Worm (Caenorhabditis elegans) whole organism, mixed stage, embryonic: ENCODE data around the gene T22F3.11.

ENCODE experiments used
- blmp-1 ChIP-seq: fragments of 150-350 bp; optimal IDR thresholded peaks from 2 replicates; lab custom pipeline; 2014; ENCODE audit warnings: missing biosample characterization, missing genetic modification characterization
- flh-1 ChIP-seq: fragments of 200-800 bp; sonication (Bioruptor generic); optimal IDR thresholded peaks from 2 replicates; lab custom pipeline; 2018; ENCODE audit warnings: mild to moderate bottlenecking, missing genetic modification characterization, moderate library complexity, missing compliant biosample characterization
- hlh-1 ChIP-seq: fragments of 150-350 bp; optimal IDR thresholded peaks from 2 replicates; lab custom pipeline; 2014; ENCODE audit warnings: missing biosample characterization, missing genetic modification reagents, missing genetic modification characterization
- nhr-76 ChIP-seq: sonication (generic microtip); optimal IDR thresholded peaks from 2 replicates; lab custom pipeline; 2017; ENCODE audit warnings: missing biosample characterization, missing genetic modification characterization
- unc-39 ChIP-seq: fragments of 150-350 bp; optimal IDR thresholded peaks from 2 replicates; lab custom pipeline; 2014; ENCODE audit warnings: missing biosample characterization, missing genetic modification characterization
- ztf-11 ChIP-seq: fragments of 150-350 bp; optimal IDR thresholded peaks from 2 replicates; lab custom pipeline; 2014; ENCODE audit warnings: missing biosample characterization, missing genetic modification characterization

- TF ChIP-seq ztf-11 (tag; lab: Kevin White, UChicago) (no peak), flh-1 (GFP tag; lab: Kevin White, UChicago) (no peak), unc-39 (tag; lab: Kevin White, UChicago) (no peak), nhr-76 (tag; lab: Kevin White, UChicago) (no peak), blmp-1 (tag; lab: Kevin White, UChicago) (no peak), hlh-1 (tag; lab: Kevin White, UChicago) (no peak)
These were observed 45.1 kb upstream of the T22F3.11 start, which contains the start of gene acr-23 for ce11 chrV:3659472-3659871.
